Fruit fly (Drosophila melanogaster) ovary, adult (tissue): ENCODE measurements around the gene CG7920.

Source experiments
- CG17801 ChIP-seq: fragments of 200-800 bp; optimal IDR thresholded peaks from 2 replicates; lab custom pipeline; 2019; ENCODE audit warnings: missing biosample characterization, mild to moderate bottlenecking, missing genetic modification characterization, moderate library complexity; ENCODE audit not compliant: partially characterized antibody

Gene CG7920

dm6 chr3R:29981479-29981878, 33.6 kb downstream of the CG7920 start:
- TF ChIP-seq CG17801 (GFP tag; lab: Kevin White, UChicago), result no peak

- TF ChIP-seq CG17801 (GFP tag; lab: Kevin White, UChicago), result no peak
These were observed 36.5 kb downstream of the CG7920 start for dm6 chr3R:29978595-29978994.

dm6 chr3R:29969347-29969746, 45.7 kb downstream of the CG7920 start, which contains the start of gene TkR99D:
Gene TkR99D, minus strand, starts transcription at chr3R:29969447.
- no peak for TF ChIP-seq CG17801 (GFP tag; lab: Kevin White, UChicago)

dm6 chr3R:29963102-29963501, 52.0 kb downstream of the CG7920 start:
- no peak for TF ChIP-seq CG17801 (GFP tag; lab: Kevin White, UChicago)
